Fruit fly (Drosophila melanogaster) whole organism, embryonic: ENCODE results near the gene JMJD5.

Source experiments
- BtbVII ChIP-seq: fragments of 200-800 bp; sonication (Bioruptor generic); optimal IDR thresholded peaks from 3 replicates; lab custom pipeline; 2017; ENCODE audit warnings: missing biosample characterization, mild to moderate bottlenecking, missing genetic modification characterization
- CG10654 ChIP-seq: fragments of 200-800 bp; sonication (Bioruptor generic); optimal IDR thresholded peaks from 2 replicates; lab custom pipeline; 2016; ENCODE audit warnings: missing biosample characterization, missing genetic modification characterization
- CG12219 ChIP-seq: fragments of 200-800 bp; sonication (Bioruptor generic); optimal IDR thresholded peaks from 3 replicates; lab custom pipeline; 2018; ENCODE audit warnings: missing biosample characterization, mild to moderate bottlenecking, missing genetic modification characterization
- CG1233 ChIP-seq: fragments of 200-800 bp; sonication (Bioruptor generic); optimal IDR thresholded peaks from 4 replicates; lab custom pipeline; 2018; ENCODE audit warnings: missing biosample characterization, mild to moderate bottlenecking, missing genetic modification characterization
- CG13287 ChIP-seq: fragments of 200-800 bp; sonication (Bioruptor generic); IDR thresholded peaks from 2 replicates; pipeline ENCODE4 v1.3.6; 2022; ENCODE audit warnings: missing biosample characterization, missing genetic modification characterization; ENCODE audit not compliant: partially characterized antibody
- CG14710 ChIP-seq: fragments of 200-800 bp; sonication (Bioruptor generic); optimal IDR thresholded peaks from 3 replicates; lab custom pipeline; 2019; ENCODE audit warnings: missing biosample characterization, mild to moderate bottlenecking, missing genetic modification characterization, moderate library complexity
- CG15269 ChIP-seq: fragments of 200-800 bp; sonication (Bioruptor generic); optimal IDR thresholded peaks from 2 replicates; lab custom pipeline; 2018; ENCODE audit warnings: missing biosample characterization, mild to moderate bottlenecking, missing genetic modification characterization, moderate library complexity
- CG17359 ChIP-seq: fragments of 200-800 bp; sonication (Bioruptor generic); optimal IDR thresholded peaks from 3 replicates; lab custom pipeline; 2018; ENCODE audit warnings: missing biosample characterization, mild to moderate bottlenecking, missing genetic modification characterization, moderate library complexity
- CG17829 ChIP-seq: fragments of 200-800 bp; optimal IDR thresholded peaks from 2 replicates; lab custom pipeline; 2019; ENCODE audit warnings: missing biosample characterization, mild to moderate bottlenecking, missing genetic modification characterization, moderate library complexity
- CG1792 ChIP-seq: fragments of 200-800 bp; sonication (Bioruptor generic); optimal IDR thresholded peaks from 2 replicates; lab custom pipeline; 2016; ENCODE audit warnings: missing biosample characterization, missing genetic modification characterization
- CG30403 ChIP-seq: fragments of 200-800 bp; sonication (Bioruptor generic); optimal IDR thresholded peaks from 3 replicates; lab custom pipeline; 2016; ENCODE audit warnings: missing biosample characterization, missing genetic modification characterization
- CG31441 ChIP-seq: fragments of 200-800 bp; sonication (Bioruptor generic); IDR thresholded peaks from 2 replicates; pipeline ENCODE4 v1.3.6; 2022; ENCODE audit warnings: missing biosample characterization, missing genetic modification characterization
- CG42726 ChIP-seq: fragments of 200-800 bp; sonication (Bioruptor generic); IDR thresholded peaks from 2 replicates; pipeline ENCODE4 v1.3.6; 2022; ENCODE audit warnings: missing biosample characterization, missing genetic modification characterization; ENCODE audit not compliant: partially characterized antibody
- CG4854 ChIP-seq: fragments of 200-800 bp; sonication (Bioruptor generic); optimal IDR thresholded peaks from 2 replicates; lab custom pipeline; 2016; ENCODE audit warnings: missing biosample characterization, missing genetic modification characterization, inconsistent platforms
- CG6689 ChIP-seq: fragments of 200-800 bp; sonication (Bioruptor generic); IDR thresholded peaks from 2 replicates; pipeline ENCODE4 v1.3.6; 2022; ENCODE audit warnings: missing biosample characterization, missing genetic modification characterization
- CG6791 ChIP-seq: fragments of 200-800 bp; sonication (Bioruptor generic); IDR thresholded peaks from 3 replicates; pipeline ENCODE4 v1.3.6; 2022; ENCODE audit warnings: missing biosample characterization, missing genetic modification characterization; ENCODE audit not compliant: partially characterized antibody
- CG8924 ChIP-seq: fragments of 200-800 bp; optimal IDR thresholded peaks from 3 replicates; lab custom pipeline; 2019; ENCODE audit warnings: missing biosample characterization, mild to moderate bottlenecking, missing genetic modification characterization, moderate library complexity
- CG9817 ChIP-seq: fragments of 200-800 bp; sonication (Bioruptor generic); optimal IDR thresholded peaks from 2 replicates; lab custom pipeline; 2018; ENCODE audit warnings: missing biosample characterization, mild to moderate bottlenecking, missing genetic modification characterization, moderate library complexity
- CHES-1-like ChIP-seq: fragments of 200-800 bp; sonication (Bioruptor generic); optimal IDR thresholded peaks from 2 replicates; lab custom pipeline; 2016; ENCODE audit warnings: missing biosample characterization, missing genetic modification characterization
- D ChIP-seq, 2 experiments: fragments of 200-800 bp in 1 of 2; fragments of >200 bp in 1 of 2; sonication (Bioruptor generic) in 1 of 2; optimal IDR thresholded peaks; 2 replicates in 1 of 2; 3 replicates in 1 of 2; lab custom pipeline; 2017; ENCODE audit warnings: mild to moderate bottlenecking in 1 of 2, missing biosample characterization in 1 of 2, missing genetic modification characterization in 1 of 2, missing genetic modification reagents in 1 of 2
- Deaf1 ChIP-seq: fragments of 200-800 bp; optimal IDR thresholded peaks from 3 replicates; lab custom pipeline; 2019; ENCODE audit warnings: missing biosample characterization, mild to moderate bottlenecking, missing genetic modification characterization, moderate library complexity
- Eip74EF ChIP-seq, 2 experiments: fragments of 200-800 bp in 1 of 2; fragments of >200 bp in 1 of 2; sonication (Bioruptor generic) in 1 of 2; optimal IDR thresholded peaks; 2 replicates each; lab custom pipeline; 2017 to 2019; ENCODE audit warnings: missing biosample characterization in 2 of 2, missing genetic modification characterization in 2 of 2, mild to moderate bottlenecking in 1 of 2, moderate library complexity in 1 of 2
- Elba2 ChIP-seq: fragments of 200-800 bp; sonication (Bioruptor generic); optimal IDR thresholded peaks from 3 replicates; lab custom pipeline; 2016; ENCODE audit warnings: missing biosample characterization, missing genetic modification characterization
- Fer1 ChIP-seq: fragments of 200-800 bp; sonication (Bioruptor generic); optimal IDR thresholded peaks from 2 replicates; lab custom pipeline; 2017; ENCODE audit warnings: missing biosample characterization, mild to moderate bottlenecking, missing genetic modification characterization
- H2.0 ChIP-seq: fragments of 200-800 bp; sonication (Bioruptor generic); IDR thresholded peaks from 2 replicates; pipeline ENCODE4 v1.3.6; 2022; ENCODE audit warnings: missing biosample characterization, missing genetic modification characterization
- Hr3 ChIP-seq: fragments of 200-800 bp; sonication (Bioruptor generic); optimal IDR thresholded peaks from 3 replicates; lab custom pipeline; 2016; ENCODE audit warnings: missing biosample characterization, missing genetic modification characterization
- Hr51 ChIP-seq, 2 experiments: fragments of 200-800 bp; sonication (Bioruptor generic); optimal IDR thresholded peaks; 2 replicates in 1 of 2; 3 replicates in 1 of 2; lab custom pipeline; 2016 to 2018; ENCODE audit warnings: missing biosample characterization in 2 of 2, missing genetic modification characterization in 2 of 2, mild to moderate bottlenecking in 1 of 2, moderate library complexity in 1 of 2
- MBD-R2 ChIP-seq: fragments of 200-800 bp; sonication (Bioruptor generic); IDR thresholded peaks from 2 replicates; pipeline ENCODE4 v1.3.6; 2022; ENCODE audit warnings: missing biosample characterization, missing genetic modification characterization
- PHDP ChIP-seq: fragments of 200-800 bp; sonication (Bioruptor generic); optimal IDR thresholded peaks from 3 replicates; lab custom pipeline; 2018; ENCODE audit warnings: missing biosample characterization, mild to moderate bottlenecking, missing genetic modification characterization, moderate library complexity
- ab ChIP-seq: fragments of 200-800 bp; sonication (Bioruptor generic); optimal IDR thresholded peaks from 2 replicates; lab custom pipeline; 2016; ENCODE audit warnings: missing biosample characterization, missing genetic modification characterization
- abd-A ChIP-seq: fragments of 200-800 bp; sonication (Bioruptor generic); optimal IDR thresholded peaks from 3 replicates; lab custom pipeline; 2019; ENCODE audit warnings: missing biosample characterization, mild to moderate bottlenecking, missing genetic modification characterization, moderate library complexity
- bigmax ChIP-seq: fragments of 200-800 bp; sonication (Bioruptor generic); optimal IDR thresholded peaks from 2 replicates; lab custom pipeline; 2018; ENCODE audit warnings: missing biosample characterization, mild to moderate bottlenecking, missing genetic modification characterization
- bsh ChIP-seq, 2 experiments: fragments of 200-800 bp; sonication (Bioruptor generic); optimal IDR thresholded peaks; 2 replicates each; lab custom pipeline; 2017 to 2018; ENCODE audit warnings: mild to moderate bottlenecking in 2 of 2, missing biosample characterization in 2 of 2, missing genetic modification characterization in 2 of 2, moderate library complexity in 1 of 2
- caup ChIP-seq: fragments of 200-800 bp; sonication (Bioruptor generic); optimal IDR thresholded peaks from 3 replicates; lab custom pipeline; 2017; ENCODE audit warnings: missing biosample characterization, mild to moderate bottlenecking, missing genetic modification characterization, moderate library complexity; ENCODE audit not compliant: severe bottlenecking
- ftz-f1 ChIP-seq: fragments of 200-800 bp; sonication (Bioruptor generic); optimal IDR thresholded peaks from 2 replicates; lab custom pipeline; 2016; ENCODE audit warnings: missing biosample characterization, missing genetic modification characterization
- gce ChIP-seq: fragments of 200-800 bp; sonication (Bioruptor generic); IDR thresholded peaks from 3 replicates; pipeline ENCODE4 v1.3.6; 2022; ENCODE audit warnings: missing biosample characterization, missing genetic modification characterization
- h ChIP-seq: fragments of >200 bp; optimal IDR thresholded peaks from 2 replicates; lab custom pipeline; 2017
- prd ChIP-seq, 3 experiments: fragments of >200 bp in 2 of 3; fragments of 200-800 bp in 1 of 3; sonication (Bioruptor generic) in 1 of 3; optimal IDR thresholded peaks in 2 of 3; IDR thresholded peaks in 1 of 3; 2 replicates in 2 of 3; 3 replicates in 1 of 3; pipeline versions ENCODE4 v1.3.6 to Lab custom; 2017 to 2022; ENCODE audit warnings: missing biosample characterization in 1 of 3, missing genetic modification characterization in 1 of 3
- repo ChIP-seq: fragments of 200-800 bp; sonication (Bioruptor generic); optimal IDR thresholded peaks from 2 replicates; lab custom pipeline; 2016; ENCODE audit warnings: missing biosample characterization, missing genetic modification characterization
- run ChIP-seq: fragments of 200-800 bp; sonication (Bioruptor generic); optimal IDR thresholded peaks from 3 replicates; lab custom pipeline; 2018; ENCODE audit warnings: missing biosample characterization, mild to moderate bottlenecking, missing genetic modification characterization
- sc ChIP-seq, 3 experiments: fragments of >200 bp in 2 of 3; fragments of 200-800 bp in 1 of 3; sonication (Bioruptor generic) in 1 of 3; optimal IDR thresholded peaks; 2 replicates in 2 of 3; 3 replicates in 1 of 3; lab custom pipeline; 2017; ENCODE audit warnings: mild to moderate bottlenecking in 1 of 3, missing biosample characterization in 1 of 3, missing genetic modification characterization in 1 of 3, missing genetic modification reagents in 1 of 3
- seq ChIP-seq: fragments of 200-800 bp; sonication (Bioruptor generic); IDR thresholded peaks from 2 replicates; pipeline ENCODE4 v1.3.6; 2022; ENCODE audit warnings: missing biosample characterization, missing genetic modification characterization
- ssp ChIP-seq: fragments of 200-800 bp; sonication (Bioruptor generic); IDR thresholded peaks from 2 replicates; pipeline ENCODE4 v1.3.6; 2022; ENCODE audit warnings: missing biosample characterization, missing genetic modification characterization
- trh ChIP-seq: fragments of 200-800 bp; sonication (Bioruptor generic); optimal IDR thresholded peaks from 2 replicates; lab custom pipeline; 2016; ENCODE audit warnings: missing biosample characterization, missing genetic modification characterization
- ttk ChIP-seq: fragments of 200-800 bp; sonication (Bioruptor generic); IDR thresholded peaks from 2 replicates; pipeline ENCODE4 v2.1.2; 2022; ENCODE audit warnings: missing biosample characterization, missing genetic modification characterization
- zfh1 ChIP-seq: fragments of 200-800 bp; sonication (Bioruptor generic); IDR thresholded peaks from 3 replicates; pipeline ENCODE4 v1.3.6; 2022; ENCODE audit warnings: missing biosample characterization, missing genetic modification characterization

Gene JMJD5

DNA sequence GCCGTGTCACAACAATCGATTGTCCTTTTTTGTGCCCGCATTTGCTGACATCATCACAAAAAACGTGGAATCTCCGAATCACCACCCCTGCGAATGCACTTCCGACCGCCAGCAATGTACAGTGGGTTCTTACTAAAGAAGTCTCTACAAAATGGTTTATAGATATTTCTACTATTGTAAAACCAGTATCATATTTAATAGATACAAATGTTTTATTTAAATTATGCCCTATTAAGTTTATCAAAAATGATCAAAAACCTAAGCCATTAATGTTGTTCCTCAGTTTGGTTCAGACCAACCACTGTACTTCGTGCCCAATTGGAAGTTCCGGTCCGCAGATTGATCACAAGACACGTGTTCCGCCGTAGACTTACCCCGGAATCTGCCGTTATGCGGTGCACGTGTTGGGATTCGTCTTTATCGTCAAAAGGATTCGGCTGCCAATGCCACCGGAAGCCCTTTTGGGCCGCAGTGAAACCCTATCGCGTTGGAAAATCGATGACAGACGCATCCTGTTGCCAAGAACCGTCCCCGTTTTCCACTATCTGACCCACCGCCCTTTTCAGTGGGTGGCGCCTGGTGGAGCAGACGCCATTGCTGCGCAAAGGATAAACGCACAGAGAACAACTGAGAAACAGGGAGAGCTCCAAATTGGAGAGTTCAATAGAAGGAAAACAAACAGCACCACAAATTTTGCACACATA lies 36.5 kb downstream of the JMJD5 start (continued):
- TF ChIP-seq CG4854 (GFP tag; lab: Kevin White, UChicago) (no peak), seq (GFP tag; lab: Robert Waterston, UW) (0 out of 2 replicates have a peak, but pooled peaks have one; percentile 27), caup (GFP tag; lab: Kevin White, UChicago) (peak; percentile 3), CG17359 (peak; percentile 18), repo (GFP tag; lab: Kevin White, UChicago) (no peak), bsh (GFP tag; optimal IDR thresholded peaks at IDR 0.05; lab: Kevin White, UChicago) (peak in 1 of 2 experiments; percentile 65), bigmax (GFP tag; lab: Kevin White, UChicago) (no peak), abd-A (tag; lab: Kevin White, UChicago) (no peak), CG9817 (tag; lab: Kevin White, UChicago) (no peak), Hr3 (GFP tag; lab: Kevin White, UChicago) (no peak), CG31441 (peak; percentile 33; the same call in 1 of the 2 replicates), prd (optimal IDR thresholded peaks at IDR 0.05; lab: Kevin White, UChicago) (no peak), prd (GFP tag; IDR thresholded peaks at IDR 0.05; lab: Robert Waterston, UW) (peak; percentile 63; the same call in 2 of the 3 replicates), sc (optimal IDR thresholded peaks at IDR 0.05; lab: Kevin White, UChicago) (no peak), sc (GFP tag; optimal IDR thresholded peaks at IDR 0.05; lab: Kevin White, UChicago) (no peak), ssp (GFP tag; lab: Robert Waterston, UW) (0 out of 2 replicates have a peak, but pooled peaks have one; percentile 9), CG13287 (GFP tag; lab: Robert Waterston, UW) (no peak), run (tag; lab: Kevin White, UChicago) (no peak), h (lab: Kevin White, UChicago) (no peak), gce (GFP tag; lab: Robert Waterston, UW) (0 out of 3 replicates have a peak, but pooled peaks have one; percentile 11), MBD-R2 (GFP tag; lab: Robert Waterston, UW) (peak; percentile 79), CG1233 (GFP tag; lab: Kevin White, UChicago) (peak; percentile 10), CG15269 (tag; lab: Kevin White, UChicago) (peak; percentile 7), ttk (GFP tag; lab: Robert Waterston, UW) (0 out of 2 replicates have a peak, but pooled peaks have one; percentile 17), D (optimal IDR thresholded peaks at IDR 0.05; lab: Kevin White, UChicago) (no peak), D (GFP tag; optimal IDR thresholded peaks at IDR 0.05; lab: Kevin White, UChicago) (peak; percentile 24), CG17829 (tag; lab: Kevin White, UChicago) (peak; percentile 42), CG6791 (GFP tag; lab: Robert Waterston, UW) (no peak), BtbVII (GFP tag; lab: Kevin White, UChicago) (peak; percentile 25), CG6689 (0 out of 2 replicates have a peak, but pooled peaks have one; percentile 31), CG42726 (GFP tag; lab: Robert Waterston, UW) (no peak), Fer1 (GFP tag; lab: Kevin White, UChicago) (peak; percentile 1), CG14710 (tag; lab: Kevin White, UChicago) (peak; percentile 34), PHDP (tag; lab: Kevin White, UChicago) (peak; percentile 43), Hr51 (GFP tag; optimal IDR thresholded peaks at IDR 0.05; lab: Kevin White, UChicago) (peak in 1 of 2 experiments; percentile 34), Elba2 (GFP tag; lab: Kevin White, UChicago) (peak; percentile 70), trh (GFP tag; lab: Kevin White, UChicago) (no peak), zfh1 (GFP tag; lab: Robert Waterston, UW) (peak; percentile 43; the same call in 1 of the 3 replicates), CG1792 (GFP tag; lab: Kevin White, UChicago) (no peak), CG12219 (no peak), ftz-f1 (GFP tag; lab: Kevin White, UChicago) (no peak), CG30403 (GFP tag; lab: Kevin White, UChicago) (peak; percentile 35), ab (GFP tag; lab: Kevin White, UChicago) (no peak), CG10654 (GFP tag; lab: Kevin White, UChicago) (no peak), Eip74EF (GFP tag; optimal IDR thresholded peaks at IDR 0.05; lab: Kevin White, UChicago) (no peak), H2.0 (GFP tag; lab: Robert Waterston, UW) (0 out of 2 replicates have a peak, but pooled peaks have one; percentile 21), CHES-1-like (GFP tag; lab: Kevin White, UChicago) (no peak), CG8924 (peak; percentile 1), Deaf1 (tag; lab: Kevin White, UChicago) (peak; percentile 0)
